Fruit fly (Drosophila melanogaster) whole organism, embryonic: Measurements from ENCODE around the gene Grx5.

Experiments used
- Antp ChIP-seq: fragments of 200-800 bp; sonication (Bioruptor generic); optimal IDR thresholded peaks from 3 replicates; lab custom pipeline; 2016; ENCODE audit warnings: missing biosample characterization, missing genetic modification characterization
- CG12219 ChIP-seq: fragments of 200-800 bp; sonication (Bioruptor generic); optimal IDR thresholded peaks from 3 replicates; lab custom pipeline; 2018; ENCODE audit warnings: missing biosample characterization, mild to moderate bottlenecking, missing genetic modification characterization
- CG14050 ChIP-seq: fragments of 200-800 bp; sonication (Bioruptor generic); IDR thresholded peaks from 3 replicates; pipeline ENCODE4 v1.3.6; 2022; ENCODE audit warnings: missing biosample characterization, missing genetic modification characterization
- CG15073 ChIP-seq: fragments of 200-800 bp; sonication (Bioruptor generic); optimal IDR thresholded peaks from 2 replicates; lab custom pipeline; 2016; ENCODE audit warnings: missing biosample characterization, missing genetic modification characterization
- CG15269 ChIP-seq: fragments of 200-800 bp; sonication (Bioruptor generic); optimal IDR thresholded peaks from 2 replicates; lab custom pipeline; 2018; ENCODE audit warnings: missing biosample characterization, mild to moderate bottlenecking, missing genetic modification characterization, moderate library complexity
- CG17568 ChIP-seq: fragments of 200-800 bp; sonication (Bioruptor generic); optimal IDR thresholded peaks from 2 replicates; lab custom pipeline; 2018; ENCODE audit warnings: missing biosample characterization, mild to moderate bottlenecking, missing genetic modification characterization, moderate library complexity
- CG18262 ChIP-seq: fragments of 200-800 bp; optimal IDR thresholded peaks from 3 replicates; lab custom pipeline; 2019; ENCODE audit warnings: missing biosample characterization, mild to moderate bottlenecking, missing genetic modification characterization, moderate library complexity
- CG2712 ChIP-seq: fragments of 200-800 bp; optimal IDR thresholded peaks from 3 replicates; lab custom pipeline; 2019; ENCODE audit warnings: missing biosample characterization, mild to moderate bottlenecking, missing genetic modification characterization, moderate library complexity
- CG33557 ChIP-seq: fragments of 200-800 bp; sonication (Bioruptor generic); optimal IDR thresholded peaks from 2 replicates; lab custom pipeline; 2019; ENCODE audit warnings: missing biosample characterization, mild to moderate bottlenecking, missing genetic modification characterization, moderate library complexity
- CG4328 ChIP-seq: fragments of 200-800 bp; sonication (Bioruptor generic); optimal IDR thresholded peaks from 3 replicates; lab custom pipeline; 2017; ENCODE audit warnings: missing biosample characterization, missing genetic modification reagents, missing genetic modification characterization
- CG4424 ChIP-seq: fragments of 200-800 bp; sonication (Bioruptor generic); optimal IDR thresholded peaks from 3 replicates; lab custom pipeline; 2016; ENCODE audit warnings: missing biosample characterization, missing genetic modification characterization
- CG5953 ChIP-seq: fragments of 200-800 bp; sonication (Bioruptor generic); IDR thresholded peaks from 2 replicates; pipeline ENCODE4 v1.3.6; 2022; ENCODE audit warnings: missing biosample characterization, missing genetic modification characterization
- CG6272 ChIP-seq: fragments of 200-800 bp; sonication (Bioruptor generic); IDR thresholded peaks from 2 replicates; pipeline ENCODE4 v1.3.6; 2022; ENCODE audit warnings: missing biosample characterization, missing genetic modification characterization
- CG6854 ChIP-seq: fragments of 200-800 bp; sonication (Bioruptor generic); optimal IDR thresholded peaks from 3 replicates; lab custom pipeline; 2017; ENCODE audit warnings: missing biosample characterization, mild to moderate bottlenecking, missing genetic modification characterization
- CG8944 ChIP-seq: fragments of 200-800 bp; sonication (Bioruptor generic); optimal IDR thresholded peaks from 3 replicates; lab custom pipeline; 2016; ENCODE audit warnings: missing biosample characterization, missing genetic modification characterization
- CG9437 ChIP-seq: fragments of 200-800 bp; sonication (Bioruptor generic); optimal IDR thresholded peaks from 2 replicates; lab custom pipeline; 2018; ENCODE audit warnings: missing biosample characterization, mild to moderate bottlenecking, missing genetic modification characterization
- CoRest ChIP-seq: fragments of 200-800 bp; sonication (Bioruptor generic); optimal IDR thresholded peaks from 3 replicates; lab custom pipeline; 2018; ENCODE audit warnings: missing biosample characterization, mild to moderate bottlenecking, missing genetic modification characterization, moderate library complexity
- CrebB ChIP-seq: fragments of 200-800 bp; sonication (Bioruptor generic); optimal IDR thresholded peaks from 3 replicates; lab custom pipeline; 2018; ENCODE audit warnings: missing biosample characterization, mild to moderate bottlenecking, missing genetic modification characterization
- Deaf1 ChIP-seq: fragments of 200-800 bp; optimal IDR thresholded peaks from 3 replicates; lab custom pipeline; 2019; ENCODE audit warnings: missing biosample characterization, mild to moderate bottlenecking, missing genetic modification characterization, moderate library complexity
- Dp ChIP-seq: fragments of 200-800 bp; sonication (Bioruptor generic); optimal IDR thresholded peaks from 2 replicates; lab custom pipeline; 2018; ENCODE audit warnings: missing biosample characterization, mild to moderate bottlenecking, missing genetic modification characterization, moderate library complexity
- MESR4 ChIP-seq: fragments of 200-800 bp; sonication (Bioruptor generic); optimal IDR thresholded peaks from 2 replicates; lab custom pipeline; 2018; ENCODE audit warnings: missing biosample characterization, mild to moderate bottlenecking, missing genetic modification characterization, moderate library complexity
- Meics ChIP-seq: fragments of 200-800 bp; sonication (Bioruptor generic); optimal IDR thresholded peaks from 2 replicates; lab custom pipeline; 2017; ENCODE audit warnings: missing biosample characterization, mild to moderate bottlenecking, missing genetic modification characterization
- Nf-YB ChIP-seq: fragments of 200-800 bp; sonication (Bioruptor generic); optimal IDR thresholded peaks from 3 replicates; lab custom pipeline; 2019; ENCODE audit warnings: missing biosample characterization, mild to moderate bottlenecking, missing genetic modification characterization, moderate library complexity
- Pdp1 ChIP-seq, 2 experiments: fragments of 200-800 bp; sonication (Bioruptor generic); optimal IDR thresholded peaks; 3 replicates each; lab custom pipeline; 2016; ENCODE audit warnings: missing biosample characterization in 2 of 2, missing genetic modification characterization in 2 of 2, mild to moderate bottlenecking in 1 of 2, moderate library complexity in 1 of 2
- Scr ChIP-seq: fragments of 200-800 bp; sonication (Bioruptor generic); IDR thresholded peaks from 2 replicates; pipeline ENCODE4 v1.3.6; 2022; ENCODE audit warnings: missing biosample characterization, missing genetic modification characterization; ENCODE audit not compliant: partially characterized antibody
- Tbp ChIP-seq: fragments of >200 bp; optimal IDR thresholded peaks from 2 replicates; lab custom pipeline; 2018; ENCODE audit warnings: missing biosample characterization, missing genetic modification characterization
- crol ChIP-seq: fragments of 200-800 bp; sonication (Bioruptor generic); IDR thresholded peaks from 2 replicates; pipeline ENCODE4 v1.3.6; 2022; ENCODE audit warnings: missing biosample characterization, missing genetic modification characterization
- danr ChIP-seq: fragments of 200-800 bp; sonication (Bioruptor generic); IDR thresholded peaks from 2 replicates; pipeline ENCODE4 v1.3.6; 2022; ENCODE audit warnings: missing biosample characterization, missing genetic modification characterization
- emc ChIP-seq: fragments of 200-800 bp; sonication (Bioruptor generic); optimal IDR thresholded peaks from 2 replicates; lab custom pipeline; 2016; ENCODE audit warnings: missing biosample characterization, missing genetic modification characterization
- fu2 ChIP-seq: fragments of 200-800 bp; sonication (Bioruptor generic); optimal IDR thresholded peaks from 2 replicates; lab custom pipeline; 2016; ENCODE audit warnings: missing biosample characterization, missing genetic modification characterization
- gcm ChIP-seq: fragments of 200-800 bp; sonication (Bioruptor generic); optimal IDR thresholded peaks from 2 replicates; lab custom pipeline; 2019; ENCODE audit warnings: missing biosample characterization, mild to moderate bottlenecking, missing genetic modification characterization, moderate library complexity
- her ChIP-seq: fragments of 200-800 bp; sonication (Bioruptor generic); optimal IDR thresholded peaks from 2 replicates; lab custom pipeline; 2016; ENCODE audit warnings: missing biosample characterization, missing genetic modification characterization
- inv ChIP-seq: fragments of 200-800 bp; sonication (Bioruptor generic); IDR thresholded peaks from 2 replicates; pipeline ENCODE4 v1.3.6; 2022; ENCODE audit warnings: missing biosample characterization, missing genetic modification characterization; ENCODE audit not compliant: partially characterized antibody
- kay ChIP-seq: fragments of 200-800 bp; sonication (Bioruptor generic); optimal IDR thresholded peaks from 2 replicates; lab custom pipeline; 2016; ENCODE audit warnings: missing biosample characterization, missing genetic modification characterization
- nau ChIP-seq: fragments of 200-800 bp; sonication (Bioruptor generic); optimal IDR thresholded peaks from 3 replicates; lab custom pipeline; 2017; ENCODE audit warnings: missing biosample characterization, mild to moderate bottlenecking, missing genetic modification characterization, missing genetic modification reagents
- psq ChIP-seq: fragments of 200-800 bp; sonication (Bioruptor generic); optimal IDR thresholded peaks from 2 replicates; lab custom pipeline; 2017; ENCODE audit warnings: missing biosample characterization, missing genetic modification characterization
- scrt ChIP-seq: fragments of 200-800 bp; sonication (Bioruptor generic); optimal IDR thresholded peaks from 2 replicates; lab custom pipeline; 2018; ENCODE audit warnings: missing biosample characterization, mild to moderate bottlenecking, missing genetic modification characterization, moderate library complexity
- sens ChIP-seq: fragments of 200-800 bp; sonication (Bioruptor generic); peaks from one replicate; lab custom pipeline; 2016; ENCODE audit warnings: missing biosample characterization, missing genetic modification characterization
- shn ChIP-seq: fragments of 200-800 bp; sonication (Bioruptor generic); optimal IDR thresholded peaks from 3 replicates; lab custom pipeline; 2016; ENCODE audit warnings: missing biosample characterization, missing genetic modification characterization
- slou ChIP-seq: fragments of 200-800 bp; sonication (Bioruptor generic); optimal IDR thresholded peaks from 3 replicates; lab custom pipeline; 2016; ENCODE audit warnings: missing biosample characterization, missing genetic modification characterization
- sna ChIP-seq: fragments of 200-800 bp; sonication (Bioruptor generic); IDR thresholded peaks from 2 replicates; pipeline ENCODE4 v1.3.6; 2022; ENCODE audit warnings: missing biosample characterization, missing genetic modification characterization; ENCODE audit not compliant: partially characterized antibody
- stc ChIP-seq: fragments of 200-800 bp; sonication (Bioruptor generic); IDR thresholded peaks from 2 replicates; pipeline ENCODE4 v1.3.6; 2022; ENCODE audit warnings: missing biosample characterization, missing genetic modification characterization
- sug ChIP-seq: fragments of 200-800 bp; optimal IDR thresholded peaks from 2 replicates; lab custom pipeline; 2019; ENCODE audit warnings: missing biosample characterization, mild to moderate bottlenecking, missing genetic modification characterization, moderate library complexity
- trem ChIP-seq: fragments of 200-800 bp; optimal IDR thresholded peaks from 3 replicates; lab custom pipeline; 2019; ENCODE audit warnings: missing biosample characterization, mild to moderate bottlenecking, missing genetic modification characterization, moderate library complexity
- unc-4 ChIP-seq: fragments of 200-800 bp; sonication (Bioruptor generic); IDR thresholded peaks from 2 replicates; pipeline ENCODE4 v1.3.6; 2022; ENCODE audit warnings: missing biosample characterization, missing genetic modification characterization; ENCODE audit not compliant: partially characterized antibody
- unpg ChIP-seq: fragments of 200-800 bp; sonication (Bioruptor generic); optimal IDR thresholded peaks from 3 replicates; lab custom pipeline; 2018; ENCODE audit warnings: missing biosample characterization, mild to moderate bottlenecking, missing genetic modification characterization, moderate library complexity

Gene Grx5

dm6 chrX:14832562-14833303 is 5.3 kb downstream of the Grx5 start, which contains the start of gene CG14411 (continued):
- no peak for TF ChIP-seq emc (GFP tag; lab: Kevin White, UChicago)
- no peak for TF ChIP-seq shn
- TF ChIP-seq Antp (GFP tag; lab: Kevin White, UChicago): no peak
- TF ChIP-seq nau: no peak
- TF ChIP-seq CG6854 (GFP tag; lab: Kevin White, UChicago): no peak
- TF ChIP-seq scrt (GFP tag; lab: Kevin White, UChicago): no peak
- no peak for TF ChIP-seq inv (GFP tag; lab: Robert Waterston, UW)
- TF ChIP-seq Pdp1 (GFP tag; optimal IDR thresholded peaks at IDR 0.05; lab: Kevin White, UChicago): no peak
- TF ChIP-seq CG18262 (tag; lab: Kevin White, UChicago): no peak
- no peak for TF ChIP-seq CG14050 (GFP tag; lab: Robert Waterston, UW)
- TF ChIP-seq CG12219 (GFP tag; lab: Kevin White, UChicago): no peak
- TF ChIP-seq CG33557 (GFP tag; lab: Kevin White, UChicago): no peak
- no peak for TF ChIP-seq sug (tag; lab: Kevin White, UChicago)
- no peak for TF ChIP-seq danr (GFP tag; lab: Robert Waterston, UW)
- no peak for TF ChIP-seq slou (GFP tag; lab: Kevin White, UChicago)
- TF ChIP-seq gcm (GFP tag; lab: Kevin White, UChicago): no peak
- TF ChIP-seq CG8944 (GFP tag; lab: Kevin White, UChicago): no peak
- peak; percentile 16; the same call in 1 of the 2 replicates for TF ChIP-seq sna (GFP tag; lab: Robert Waterston, UW)
- TF ChIP-seq Tbp: no peak
- TF ChIP-seq CG17568: no peak
- TF ChIP-seq trem (tag; lab: Kevin White, UChicago): peak; percentile 68
- TF ChIP-seq fu2 (GFP tag; lab: Kevin White, UChicago): no peak
- TF ChIP-seq Meics (GFP tag; lab: Kevin White, UChicago): no peak

- TF ChIP-seq CG15269 (tag; lab: Kevin White, UChicago): peak; percentile 6
- no peak for TF ChIP-seq CG17568
- peak; percentile 14; the same call in 1 of the 2 replicates for TF ChIP-seq CG6272 (GFP tag; lab: Robert Waterston, UW)
- peak; percentile 55 for TF ChIP-seq sens (GFP tag; lab: Kevin White, UChicago)
- no peak for TF ChIP-seq CG5953 (GFP tag; lab: Robert Waterston, UW)
- no peak for TF ChIP-seq CG33557 (GFP tag; lab: Kevin White, UChicago)
- TF ChIP-seq CG4328: no peak
- peak; percentile 59 for TF ChIP-seq crol (GFP tag; lab: Robert Waterston, UW)
- TF ChIP-seq psq (GFP tag; lab: Kevin White, UChicago): no peak
- TF ChIP-seq Scr (GFP tag; lab: Robert Waterston, UW): peak; percentile 65
- no peak for TF ChIP-seq her (GFP tag; lab: Kevin White, UChicago)
- peak; percentile 66 for TF ChIP-seq unc-4 (GFP tag; lab: Robert Waterston, UW)
- TF ChIP-seq Pdp1 (GFP tag; optimal IDR thresholded peaks at IDR 0.05; lab: Kevin White, UChicago): peak in 1 of 2 experiments; percentile 72
- peak; percentile 33 for TF ChIP-seq CG9437 (GFP tag; lab: Kevin White, UChicago)
- peak; percentile 0 for TF ChIP-seq CG4424 (GFP tag; lab: Kevin White, UChicago)
- peak; percentile 20 for TF ChIP-seq CG2712 (tag; lab: Kevin White, UChicago)
- peak; percentile 39 for TF ChIP-seq Dp (GFP tag; lab: Kevin White, UChicago)
- no peak for TF ChIP-seq CrebB
- peak; percentile 67 for TF ChIP-seq MESR4 (GFP tag; lab: Kevin White, UChicago)
- peak; percentile 91 for TF ChIP-seq kay
- TF ChIP-seq CG15073: no peak
- TF ChIP-seq stc (GFP tag; lab: Robert Waterston, UW): no peak
- peak; percentile 12 for TF ChIP-seq CoRest (tag; lab: Kevin White, UChicago)
- peak; percentile 9 for TF ChIP-seq Deaf1 (tag; lab: Kevin White, UChicago)
- TF ChIP-seq Nf-YB (GFP tag; lab: Kevin White, UChicago): peak; percentile 3
- peak; percentile 3 for TF ChIP-seq unpg (GFP tag; lab: Kevin White, UChicago)
These were observed 6.1 kb downstream of the Grx5 start, which contains the start of gene CG14408 for dm6 chrX:14831713-14832561. CG14408 (minus strand) TSS chrX:14832033.
